Fruit fly (Drosophila melanogaster) whole organism, prepupa: ENCODE data around the gene CG8516.

Experiments
- CG10669 ChIP-seq: fragments of 200-800 bp; sonication (Bioruptor generic); optimal IDR thresholded peaks from 3 replicates; lab custom pipeline; 2018; ENCODE audit warnings: missing biosample characterization, mild to moderate bottlenecking, missing genetic modification characterization, moderate library complexity
- CG11294 ChIP-seq: fragments of 200-800 bp; sonication (Bioruptor generic); IDR thresholded peaks from 2 replicates; pipeline ENCODE4 v1.3.6; 2022; ENCODE audit warnings: missing biosample characterization, missing genetic modification characterization
- CG11762 ChIP-seq: fragments of 200-800 bp; sonication (Bioruptor generic); optimal IDR thresholded peaks from 3 replicates; lab custom pipeline; 2016; ENCODE audit warnings: missing biosample characterization, missing genetic modification characterization; ENCODE audit not compliant: insufficient read depth
- CG11902 ChIP-seq: fragments of 200-800 bp; sonication (Bioruptor generic); optimal IDR thresholded peaks from 3 replicates; lab custom pipeline; 2016; ENCODE audit warnings: missing biosample characterization, missing genetic modification characterization
- CG15336 ChIP-seq: fragments of 200-800 bp; sonication (Bioruptor generic); IDR thresholded peaks from 2 replicates; pipeline ENCODE4 v1.3.6; 2022; ENCODE audit warnings: missing biosample characterization, missing genetic modification characterization
- CG1621 ChIP-seq: fragments of 200-800 bp; sonication (Bioruptor generic); optimal IDR thresholded peaks from 3 replicates; lab custom pipeline; 2018; ENCODE audit warnings: missing biosample characterization, mild to moderate bottlenecking, missing genetic modification characterization
- CG16779 ChIP-seq: fragments of 200-800 bp; sonication (Bioruptor generic); optimal IDR thresholded peaks from 3 replicates; lab custom pipeline; 2017; ENCODE audit warnings: missing biosample characterization, mild to moderate bottlenecking, missing genetic modification characterization
- CG3032 ChIP-seq: fragments of 200-800 bp; optimal IDR thresholded peaks from 2 replicates; lab custom pipeline; 2019; ENCODE audit warnings: missing biosample characterization, mild to moderate bottlenecking, missing genetic modification characterization, moderate library complexity
- CG31627 ChIP-seq: fragments of 200-800 bp; sonication (Bioruptor generic); optimal IDR thresholded peaks from 3 replicates; lab custom pipeline; 2016; ENCODE audit warnings: missing biosample characterization, missing genetic modification characterization
- CG34406 ChIP-seq: fragments of 200-800 bp; sonication (Bioruptor generic); optimal IDR thresholded peaks from 3 replicates; lab custom pipeline; 2016; ENCODE audit warnings: missing biosample characterization, missing genetic modification characterization
- CG3919 ChIP-seq: fragments of 200-800 bp; sonication (Bioruptor generic); optimal IDR thresholded peaks from 3 replicates; lab custom pipeline; 2016; ENCODE audit warnings: missing biosample characterization, missing genetic modification characterization
- CG6163 ChIP-seq: fragments of 200-800 bp; sonication (Bioruptor generic); IDR thresholded peaks from 3 replicates; pipeline ENCODE4 v1.3.6; 2022; ENCODE audit warnings: missing biosample characterization, missing genetic modification characterization
- CG6276 ChIP-seq: fragments of 200-800 bp; sonication (Bioruptor generic); optimal IDR thresholded peaks from 2 replicates; lab custom pipeline; 2017; ENCODE audit warnings: missing biosample characterization, mild to moderate bottlenecking, missing genetic modification characterization
- CG6792 ChIP-seq: fragments of 200-800 bp; sonication (Bioruptor generic); optimal IDR thresholded peaks from 3 replicates; lab custom pipeline; 2016; ENCODE audit warnings: missing biosample characterization, missing genetic modification characterization
- CG6808 ChIP-seq: fragments of 200-800 bp; sonication (Bioruptor generic); optimal IDR thresholded peaks from 3 replicates; lab custom pipeline; 2017; ENCODE audit warnings: missing biosample characterization, missing genetic modification characterization, mild to moderate bottlenecking, moderate library complexity, missing genetic modification reagents
- CG7368 ChIP-seq: fragments of 200-800 bp; sonication (Bioruptor generic); optimal IDR thresholded peaks from 3 replicates; lab custom pipeline; 2016; ENCODE audit warnings: missing biosample characterization, missing genetic modification characterization
- CG8119 ChIP-seq: fragments of 200-800 bp; sonication (Bioruptor generic); IDR thresholded peaks from 3 replicates; pipeline ENCODE4 v1.3.6; 2022; ENCODE audit warnings: missing biosample characterization, missing genetic modification characterization
- CG8319 ChIP-seq: fragments of 200-800 bp; sonication (Bioruptor generic); optimal IDR thresholded peaks from 3 replicates; lab custom pipeline; 2016; ENCODE audit warnings: missing biosample characterization, missing genetic modification characterization
- CG8632 ChIP-seq: fragments of 200-800 bp; sonication (Bioruptor generic); optimal IDR thresholded peaks from 3 replicates; lab custom pipeline; 2016; ENCODE audit warnings: missing biosample characterization, missing genetic modification characterization
- CG9139 ChIP-seq: fragments of 200-800 bp; sonication (Bioruptor generic); optimal IDR thresholded peaks from 3 replicates; lab custom pipeline; 2017; ENCODE audit warnings: missing biosample characterization, mild to moderate bottlenecking, missing genetic modification characterization
- Eip75B ChIP-seq: fragments of 200-800 bp; sonication (Bioruptor generic); optimal IDR thresholded peaks from 3 replicates; lab custom pipeline; 2016; ENCODE audit warnings: missing biosample characterization, missing genetic modification characterization
- Eip78C ChIP-seq: fragments of 200-800 bp; sonication (Bioruptor generic); peaks from one replicate; lab custom pipeline; 2016; ENCODE audit warnings: missing biosample characterization, missing genetic modification characterization
- Eip93F ChIP-seq: fragments of 200-800 bp; sonication (Bioruptor generic); optimal IDR thresholded peaks from 2 replicates; lab custom pipeline; 2016; ENCODE audit warnings: missing biosample characterization, mild to moderate bottlenecking, missing genetic modification characterization
- Ets21C ChIP-seq: fragments of 200-800 bp; sonication (Bioruptor generic); optimal IDR thresholded peaks from 3 replicates; lab custom pipeline; 2016; ENCODE audit warnings: missing biosample characterization, missing genetic modification characterization
- Ets96B ChIP-seq: fragments of 200-800 bp; optimal IDR thresholded peaks from 2 replicates; lab custom pipeline; 2019; ENCODE audit warnings: missing biosample characterization, mild to moderate bottlenecking, missing genetic modification characterization, moderate library complexity
- Lpt ChIP-seq: fragments of 200-800 bp; sonication (Bioruptor generic); optimal IDR thresholded peaks from 3 replicates; lab custom pipeline; 2016; ENCODE audit warnings: missing biosample characterization, missing genetic modification characterization
- Met ChIP-seq: fragments of 200-800 bp; sonication (Bioruptor generic); optimal IDR thresholded peaks from 3 replicates; lab custom pipeline; 2016; ENCODE audit warnings: missing biosample characterization, missing genetic modification characterization
- Sox102F ChIP-seq: fragments of 200-800 bp; sonication (Bioruptor generic); optimal IDR thresholded peaks from 2 replicates; lab custom pipeline; 2016; ENCODE audit warnings: missing biosample characterization, mild to moderate bottlenecking, missing genetic modification characterization
- Sox15 ChIP-seq: fragments of 200-800 bp; sonication (Bioruptor generic); optimal IDR thresholded peaks from 3 replicates; lab custom pipeline; 2016; ENCODE audit warnings: missing biosample characterization, missing genetic modification characterization
- achi ChIP-seq: fragments of 200-800 bp; sonication (Bioruptor generic); optimal IDR thresholded peaks from 3 replicates; lab custom pipeline; 2016; ENCODE audit warnings: missing biosample characterization, missing genetic modification characterization
- acj6 ChIP-seq: fragments of 200-800 bp; sonication (Bioruptor generic); optimal IDR thresholded peaks from 3 replicates; lab custom pipeline; 2016; ENCODE audit warnings: missing biosample characterization, missing genetic modification characterization
- cyc ChIP-seq: fragments of 200-800 bp; sonication (Bioruptor generic); optimal IDR thresholded peaks from 3 replicates; lab custom pipeline; 2016; ENCODE audit warnings: missing biosample characterization, missing genetic modification characterization
- dac ChIP-seq: fragments of 200-800 bp; sonication (Bioruptor generic); optimal IDR thresholded peaks from 2 replicates; lab custom pipeline; 2017; ENCODE audit warnings: missing biosample characterization, mild to moderate bottlenecking, missing genetic modification characterization
- dsx ChIP-seq: fragments of 200-800 bp; optimal IDR thresholded peaks from 3 replicates; lab custom pipeline; 2019; ENCODE audit warnings: missing biosample characterization, mild to moderate bottlenecking, missing genetic modification characterization, moderate library complexity; ENCODE audit not compliant: poor library complexity, severe bottlenecking
- eg ChIP-seq: fragments of 200-800 bp; sonication (Bioruptor generic); IDR thresholded peaks from 3 replicates; pipeline ENCODE4 v1.3.6; 2022; ENCODE audit warnings: missing biosample characterization, missing genetic modification characterization
- esn ChIP-seq: fragments of 200-800 bp; sonication (Bioruptor generic); optimal IDR thresholded peaks from 2 replicates; lab custom pipeline; 2016; ENCODE audit warnings: missing biosample characterization, mild to moderate bottlenecking, missing genetic modification characterization, moderate library complexity
- fd59A ChIP-seq: fragments of 200-800 bp; sonication (Bioruptor generic); optimal IDR thresholded peaks from 2 replicates; lab custom pipeline; 2017; ENCODE audit warnings: missing biosample characterization, mild to moderate bottlenecking, missing genetic modification characterization, missing genetic modification reagents
- net ChIP-seq: fragments of 200-800 bp; sonication (Bioruptor generic); optimal IDR thresholded peaks from 3 replicates; lab custom pipeline; 2016; ENCODE audit warnings: missing biosample characterization, missing genetic modification characterization
- pdm3 ChIP-seq: fragments of 200-800 bp; sonication (Bioruptor generic); optimal IDR thresholded peaks from 3 replicates; lab custom pipeline; 2016; ENCODE audit warnings: missing biosample characterization, missing genetic modification characterization
- spab ChIP-seq: fragments of 200-800 bp; sonication (Bioruptor generic); optimal IDR thresholded peaks from 2 replicates; lab custom pipeline; 2017; ENCODE audit warnings: missing biosample characterization, mild to moderate bottlenecking, missing genetic modification characterization, missing genetic modification reagents
- svp ChIP-seq: fragments of 200-800 bp; sonication (Bioruptor generic); peaks from one replicate; lab custom pipeline; 2016; ENCODE audit warnings: missing biosample characterization, missing genetic modification characterization
- topi ChIP-seq: fragments of 200-800 bp; sonication (Bioruptor generic); optimal IDR thresholded peaks from 3 replicates; lab custom pipeline; 2016; ENCODE audit warnings: missing biosample characterization, missing genetic modification characterization
- vri ChIP-seq: fragments of 200-800 bp; sonication (Bioruptor generic); optimal IDR thresholded peaks from 3 replicates; lab custom pipeline; 2016; ENCODE audit warnings: missing biosample characterization, mild to moderate bottlenecking, missing genetic modification characterization

Gene CG8516

dm6 chr3R:9767620-9768592 is 25.2 kb upstream of the CG8516 start, which contains the start of gene Naa80 (continued):
- TF ChIP-seq CG8119, result no peak
- no peak for TF ChIP-seq CG6276 (GFP tag; lab: Kevin White, UChicago)
- peak; percentile 32 for TF ChIP-seq CG11902 (GFP tag; lab: Kevin White, UChicago)
- peak; percentile 68 for TF ChIP-seq esn (GFP tag; lab: Kevin White, UChicago)
- TF ChIP-seq Ets21C (GFP tag; lab: Kevin White, UChicago), result no peak
- TF ChIP-seq Ets96B (tag; lab: Kevin White, UChicago), result no peak
- TF ChIP-seq CG34406, result peak; percentile 40
- TF ChIP-seq Eip78C (GFP tag; lab: Kevin White, UChicago), result peak; percentile 89
- TF ChIP-seq cyc (GFP tag; lab: Kevin White, UChicago), result peak; percentile 73
- TF ChIP-seq spab (GFP tag; lab: Kevin White, UChicago), result peak; percentile 28
- TF ChIP-seq CG8632 (GFP tag; lab: Kevin White, UChicago), result peak; percentile 46
- TF ChIP-seq Sox102F (GFP tag; lab: Kevin White, UChicago), result no peak

- no peak for TF ChIP-seq pdm3
- TF ChIP-seq CG15336 (GFP tag; lab: Robert Waterston, UW), result no peak
- TF ChIP-seq CG6792 (GFP tag; lab: Kevin White, UChicago), result no peak
- no peak for TF ChIP-seq CG9139 (GFP tag; lab: Kevin White, UChicago)
- TF ChIP-seq dac (GFP tag; lab: Kevin White, UChicago), result no peak
- no peak for TF ChIP-seq Lpt (GFP tag; lab: Kevin White, UChicago)
- TF ChIP-seq CG8319, result no peak
- TF ChIP-seq dsx, result no peak
- TF ChIP-seq net, result no peak
- no peak for TF ChIP-seq Ets96B (tag; lab: Kevin White, UChicago)
- no peak for TF ChIP-seq achi
These were observed 24.2 kb upstream of the CG8516 start, which contains the start of gene MED6 for dm6 chr3R:9768884-9769283. Gene MED6, minus strand, starts transcription at chr3R:9768984.

dm6 chr3R:9770127-9770526 is 23.0 kb upstream of the CG8516 start:
- TF ChIP-seq CG11902 (GFP tag; lab: Kevin White, UChicago) (no peak), vri (GFP tag; lab: Kevin White, UChicago) (peak; percentile 63)

- peak; percentile 99 for TF ChIP-seq topi
- TF ChIP-seq Ets96B (tag; lab: Kevin White, UChicago), result peak; percentile 90
- TF ChIP-seq CG3919 (GFP tag; lab: Kevin White, UChicago), result peak; percentile 96
- peak; percentile 98 for TF ChIP-seq vri (GFP tag; lab: Kevin White, UChicago)
- TF ChIP-seq acj6, result peak; percentile 96
- TF ChIP-seq Sox102F (GFP tag; lab: Kevin White, UChicago), result peak; percentile 97
- peak; percentile 91 for TF ChIP-seq Sox15 (GFP tag; lab: Kevin White, UChicago)
- TF ChIP-seq CG6808 (GFP tag; lab: Kevin White, UChicago), result peak; percentile 87
- peak; percentile 95 for TF ChIP-seq Eip75B
- TF ChIP-seq CG16779, result peak; percentile 85
- peak; percentile 91 for TF ChIP-seq CG10669 (GFP tag; lab: Kevin White, UChicago)
- TF ChIP-seq CG31627 (GFP tag; lab: Kevin White, UChicago), result peak; percentile 97
- peak; percentile 94 for TF ChIP-seq Ets21C (GFP tag; lab: Kevin White, UChicago)
- TF ChIP-seq svp, result peak; percentile 99
- peak; percentile 89 for TF ChIP-seq CG3032 (tag; lab: Kevin White, UChicago)
- TF ChIP-seq CG7368 (GFP tag; lab: Kevin White, UChicago), result peak; percentile 94
- TF ChIP-seq fd59A (GFP tag; lab: Kevin White, UChicago), result peak; percentile 78
- peak; percentile 95 for TF ChIP-seq CG8119
- TF ChIP-seq Met (GFP tag; lab: Kevin White, UChicago), result peak; percentile 97
- TF ChIP-seq CG8319, result peak; percentile 91
- TF ChIP-seq CG1621 (tag; lab: Kevin White, UChicago), result peak; percentile 90
- TF ChIP-seq CG11294 (GFP tag; lab: Robert Waterston, UW), result peak; percentile 90
- TF ChIP-seq Lpt (GFP tag; lab: Kevin White, UChicago), result peak; percentile 87
- TF ChIP-seq CG11762 (GFP tag; lab: Kevin White, UChicago), result peak; percentile 94
- TF ChIP-seq CG6163 (GFP tag; lab: Robert Waterston, UW), result peak; percentile 97
- TF ChIP-seq CG6276 (GFP tag; lab: Kevin White, UChicago), result peak; percentile 90
- peak; percentile 97 for TF ChIP-seq eg (GFP tag; lab: Robert Waterston, UW)
- peak; percentile 94 for TF ChIP-seq Eip93F
- peak; percentile 99 for TF ChIP-seq Eip78C (GFP tag; lab: Kevin White, UChicago)
These were observed 21.5 kb upstream of the CG8516 start, which contains the start of gene CG9471 for dm6 chr3R:9771519-9771972. Gene CG9471, minus strand, starts transcription at chr3R:9771542.
